Fruit fly (Drosophila melanogaster) whole organism, larva: ENCODE data around the gene CG32819.

Experiments
- noc ChIP-seq: fragments of 200-800 bp; sonication (Bioruptor generic); optimal IDR thresholded peaks from 3 replicates; lab custom pipeline; 2019; ENCODE audit warnings: missing biosample characterization, mild to moderate bottlenecking, missing genetic modification characterization, moderate library complexity

The CG32819 gene

DNA sequence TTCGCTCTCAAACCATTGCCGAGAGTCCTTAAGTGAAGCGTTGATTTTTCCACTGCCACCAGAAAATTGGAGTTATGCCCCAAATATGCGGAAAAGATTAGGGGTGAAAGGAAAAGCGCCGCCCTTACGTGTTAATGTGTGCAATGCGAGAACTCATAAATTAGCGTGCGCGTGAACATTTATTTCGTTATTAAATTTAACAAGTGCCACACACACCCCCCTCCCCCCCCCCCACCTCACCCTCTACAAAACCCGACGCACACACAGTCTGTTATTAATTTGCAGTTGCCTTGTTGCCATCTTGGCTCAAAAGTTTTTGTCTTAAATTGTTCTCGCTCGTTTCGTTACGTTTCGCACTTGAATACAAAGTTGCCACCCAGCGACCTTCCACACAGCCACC is 32.9 kb downstream of the CG32819 start:
- TF ChIP-seq noc, result no peak
